Worm (Caenorhabditis elegans): Measurements from ENCODE around the gene tag-322.

- TF ChIP-seq elt-3 (tag; optimal IDR thresholded peaks at IDR 0.05) (no peak), blmp-1 (tag; optimal IDR thresholded peaks at IDR 0.05) (no peak)
Observed at ce11 chrIV:7804740-7805139, 19.4 kb upstream of the tag-322 start, which contains the start of gene C33H5.2.

Data from whole organism, mixed stage, embryonic.